Worm (Caenorhabditis elegans): ENCODE results near the gene cubn-1.

The cubn-1 gene

DNA sequence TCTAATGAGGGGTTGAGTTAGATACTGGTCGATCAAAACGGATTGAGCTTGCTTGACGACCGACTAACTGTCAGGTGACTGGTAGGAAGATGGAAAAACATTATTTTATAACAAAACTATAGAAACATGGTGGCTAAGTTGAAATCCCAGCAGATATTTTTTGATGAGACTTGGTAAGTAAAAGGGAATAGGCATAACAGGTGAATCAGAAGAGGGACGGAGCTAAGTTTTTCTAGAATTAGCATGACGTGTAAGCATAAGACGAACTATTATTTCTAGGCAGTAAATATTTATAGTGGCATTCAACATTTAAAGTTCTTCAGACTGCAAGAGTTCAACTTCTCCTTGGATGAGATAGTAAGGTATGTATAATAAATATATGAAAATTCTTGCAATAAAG lies 33.4 kb downstream of the cubn-1 start, which contains the start of gene F56H9.8:
TSS of gene F56H9.8 (plus strand) at position 301 of the 400 bp plus-strand sequence.
- peak; percentile 29 for TF ChIP-seq pax-3 (tag; optimal IDR thresholded peaks at IDR 0.05)
- TF ChIP-seq Y116A8C.19 (tag; optimal IDR thresholded peaks at IDR 0.05; ENCODE audit: borderline replicate concordance) = no peak

DNA sequence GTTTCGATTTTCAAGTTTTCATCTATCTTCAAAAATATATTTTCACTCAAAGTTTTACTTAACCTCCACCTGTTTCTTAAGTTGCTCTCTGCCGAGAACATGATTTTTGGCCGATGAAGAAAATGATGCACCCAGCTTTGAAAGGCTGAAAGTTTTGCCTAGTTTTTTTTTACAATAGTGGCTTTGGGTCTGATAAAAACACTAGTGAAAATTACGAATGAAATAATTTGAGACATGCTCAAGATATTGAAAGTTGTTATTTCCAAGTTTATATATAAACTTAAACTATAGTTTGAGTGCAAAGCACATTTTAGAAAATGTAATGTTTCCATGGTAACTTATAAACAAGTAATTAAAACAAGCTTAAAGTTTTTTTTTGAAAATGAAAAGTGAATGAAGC lies 38.1 kb downstream of the cubn-1 start, which contains the start of gene gpa-9:
TSS of gene gpa-9 (minus strand) at position 101 of the 400 bp plus-strand sequence.
- TF ChIP-seq unc-130 (tag; optimal IDR thresholded peaks at IDR 0.05) = no peak
- TF ChIP-seq efl-1 (optimal IDR thresholded peaks at IDR 0.05) = no peak
- peak in 1 of 2 experiments; percentile 32 for TF ChIP-seq efl-1 (GFP tag; optimal IDR thresholded peaks at IDR 0.05 in 1 of 2)

- TF ChIP-seq hlh-17 (GFP tag; optimal IDR thresholded peaks at IDR 0.05; ENCODE audit: borderline replicate concordance) = no peak
- TF ChIP-seq lir-3 (tag; optimal IDR thresholded peaks at IDR 0.05; ENCODE audit: poor library complexity) = peak; percentile 33
- no peak for TF ChIP-seq nhr-85 (tag)
- no peak for TF ChIP-seq nhr-11 (tag; optimal IDR thresholded peaks at IDR 0.05)
- TF ChIP-seq ceh-82 (tag; optimal IDR thresholded peaks at IDR 0.05) = peak in 1 of 3 experiments; percentile 32
- peak; percentile 49 for TF ChIP-seq rnt-1 (tag; optimal IDR thresholded peaks at IDR 0.05)
- TF ChIP-seq C04F5.9 (tag; optimal IDR thresholded peaks at IDR 0.05) = no peak
- TF ChIP-seq aha-1 (tag; optimal IDR thresholded peaks at IDR 0.05) = no peak
- TF ChIP-seq nhr-71 (tag; optimal IDR thresholded peaks at IDR 0.05) = peak; percentile 9
- TF ChIP-seq efl-1 (optimal IDR thresholded peaks at IDR 0.05) = peak; percentile 32 to 41
- peak in 1 of 2 experiments; percentile 21 for TF ChIP-seq efl-1 (GFP tag; optimal IDR thresholded peaks at IDR 0.05 in 1 of 2)
- TF ChIP-seq dpl-1 (GFP tag; optimal IDR thresholded peaks at IDR 0.05) = peak in 1 of 3 experiments; percentile 50
- no peak for TF ChIP-seq mab-9 (GFP tag; IDR thresholded peaks at IDR 0.05)
- no peak for TF ChIP-seq zag-1 (tag; optimal IDR thresholded peaks at IDR 0.05)
- TF ChIP-seq lin-14 (GFP tag; optimal IDR thresholded peaks at IDR 0.05) = peak; percentile 71
- peak; percentile 17 for TF ChIP-seq lin-15B (tag; optimal IDR thresholded peaks at IDR 0.05)
- peak; percentile 29 for TF ChIP-seq lin-35 (GFP tag; optimal IDR thresholded peaks at IDR 0.05)
- no peak for TF ChIP-seq irx-1 (tag; optimal IDR thresholded peaks at IDR 0.05)
- no peak for TF ChIP-seq nhr-84 (tag; optimal IDR thresholded peaks at IDR 0.05)
- no peak for TF ChIP-seq snpc-4 (tag; optimal IDR thresholded peaks at IDR 0.05)
- TF ChIP-seq C16A3.4 (tag; optimal IDR thresholded peaks at IDR 0.05) = peak; percentile 15
- TF ChIP-seq F16B12.6 (tag; optimal IDR thresholded peaks at IDR 0.05) = no peak
- peak in 1 of 2 experiments; percentile 51 for TF ChIP-seq lsy-2 (tag; optimal IDR thresholded peaks at IDR 0.05)
- TF ChIP-seq blmp-1 (tag; optimal IDR thresholded peaks at IDR 0.05) = peak; percentile 24
These were observed 38.5 kb downstream of the cubn-1 start, which contains the start of gene lin-25 for ce11 chrV:12649636-12650035. lin-25 (plus strand) TSS chrV:12649925.

DNA sequence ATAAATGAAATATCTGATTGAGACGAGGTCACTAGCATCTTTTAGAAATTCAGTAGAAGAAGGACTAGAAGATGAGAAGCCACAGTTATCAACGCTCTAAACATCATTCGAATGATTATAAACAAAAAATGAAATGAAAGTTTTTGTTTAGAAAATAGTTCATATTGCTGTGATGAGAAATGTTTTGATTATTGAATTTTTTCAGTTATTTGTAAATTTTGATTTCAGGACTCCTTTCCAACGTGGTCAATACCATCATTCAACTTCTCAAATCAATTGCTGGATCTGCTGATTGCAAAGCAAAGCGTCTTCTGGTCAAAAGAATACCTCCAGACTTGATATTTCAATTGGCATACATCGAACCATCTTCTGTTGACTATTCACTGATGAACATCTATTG lies 47.0 kb downstream of the cubn-1 start, which contains the start of gene W05B10.6:
TSS of gene W05B10.6 (minus strand) at position 101 of the 400 bp plus-strand sequence.
- no peak for TF ChIP-seq lin-14 (GFP tag; optimal IDR thresholded peaks at IDR 0.05)
- TF ChIP-seq xbp-1 (tag; optimal IDR thresholded peaks at IDR 0.05) = no peak
- no peak for TF ChIP-seq lin-39 (tag; optimal IDR thresholded peaks at IDR 0.05)
- TF ChIP-seq nhr-11 (tag; optimal IDR thresholded peaks at IDR 0.05) = no peak
- no peak for TF ChIP-seq tlp-1 (tag; optimal IDR thresholded peaks at IDR 0.05)
- TF ChIP-seq nhr-84 (tag; optimal IDR thresholded peaks at IDR 0.05) = no peak
- TF ChIP-seq vab-15 (tag; optimal IDR thresholded peaks at IDR 0.05) = no peak
- TF ChIP-seq mef-2 (tag; optimal IDR thresholded peaks at IDR 0.05) = no peak
- no peak for TF ChIP-seq lin-35 (GFP tag; optimal IDR thresholded peaks at IDR 0.05)
- no peak for TF ChIP-seq ceh-8 (GFP tag; optimal IDR thresholded peaks at IDR 0.05)
- TF ChIP-seq aly-2 (tag; optimal IDR thresholded peaks at IDR 0.05) = no peak
- no peak for TF ChIP-seq Y116A8C.19 (tag; optimal IDR thresholded peaks at IDR 0.05; ENCODE audit: borderline replicate concordance)
- no peak for TF ChIP-seq nhr-71 (tag; optimal IDR thresholded peaks at IDR 0.05)
- TF ChIP-seq snu-23 (GFP tag; optimal IDR thresholded peaks at IDR 0.05) = no peak
- TF ChIP-seq fkh-10 (GFP tag; optimal IDR thresholded peaks at IDR 0.05) = no peak
- no peak for TF ChIP-seq egl-27 (tag; optimal IDR thresholded peaks at IDR 0.05)
